Worm (Caenorhabditis elegans) whole organism, L1 larva: Measurements from ENCODE around the gene F45G2.8.

Experiments used
- Y116A8C.19 ChIP-seq: sonication (generic microtip); optimal IDR thresholded peaks from 2 replicates; lab custom pipeline; 2016; ENCODE audit warnings: missing compliant biosample characterization, missing genetic modification characterization, borderline replicate concordance
- alr-1 ChIP-seq: fragments of 200-800 bp; sonication (Bioruptor generic); optimal IDR thresholded peaks from 2 replicates; lab custom pipeline; 2018; ENCODE audit warnings: borderline replicate concordance, mild to moderate bottlenecking, missing genetic modification characterization, missing compliant biosample characterization
- aly-2 ChIP-seq: fragments of 150-350 bp; optimal IDR thresholded peaks from 2 replicates; lab custom pipeline; 2014; ENCODE audit warnings: missing biosample characterization, missing genetic modification characterization
- blmp-1 ChIP-seq: fragments of 150-350 bp; optimal IDR thresholded peaks from 2 replicates; lab custom pipeline; 2014; ENCODE audit warnings: missing biosample characterization, missing genetic modification characterization
- ceh-82 ChIP-seq, 3 experiments: fragments of 150-350 bp in 1 of 3; sonication (generic microtip) in 2 of 3; optimal IDR thresholded peaks; 2 replicates each; lab custom pipeline; 2014 to 2017; ENCODE audit warnings: missing biosample characterization in 3 of 3, missing genetic modification characterization in 3 of 3
- dpl-1 ChIP-seq, 3 experiments: fragments of 150-350 bp in 2 of 3; sonication (generic microtip) in 1 of 3; optimal IDR thresholded peaks; 2 replicates each; lab custom pipeline; 2014 to 2017; ENCODE audit warnings: missing biosample characterization in 3 of 3, missing genetic modification characterization in 3 of 3, missing genetic modification reagents in 3 of 3
- dsc-1 ChIP-seq: sonication (generic microtip); optimal IDR thresholded peaks from 2 replicates; lab custom pipeline; 2016; ENCODE audit warnings: mild to moderate bottlenecking, missing genetic modification characterization, missing compliant biosample characterization
- efl-1 ChIP-seq, 4 experiments: fragments of 150-350 bp; optimal IDR thresholded peaks in 3 of 4; peaks in 1 of 4; 1 replicate in 1 of 4; 2 replicates in 3 of 4; lab custom pipeline; 2014; ENCODE audit warnings: missing biosample characterization in 2 of 4, missing genetic modification characterization in 2 of 4, missing genetic modification reagents in 2 of 4
- efl-3 ChIP-seq: fragments of 200-800 bp; sonication (Bioruptor generic); optimal IDR thresholded peaks from 2 replicates; lab custom pipeline; 2018; ENCODE audit warnings: mild to moderate bottlenecking, missing genetic modification characterization, missing compliant biosample characterization
- egl-27 ChIP-seq, 2 experiments: fragments of 150-350 bp in 1 of 2; sonication (generic microtip); optimal IDR thresholded peaks; 3 replicates each; lab custom pipeline; 2017 to 2018; ENCODE audit warnings: missing biosample characterization in 2 of 2, missing genetic modification characterization in 2 of 2, missing genetic modification reagents in 2 of 2
- ets-5 ChIP-seq: fragments of 200-800 bp; sonication (Bioruptor generic); IDR thresholded peaks from 2 replicates; pipeline ENCODE4 v1.3.6; 2022; ENCODE audit warnings: missing genetic modification characterization, missing compliant biosample characterization
- fkh-8 ChIP-seq: sonication (generic microtip); optimal IDR thresholded peaks from 2 replicates; lab custom pipeline; 2016; ENCODE audit warnings: mild to moderate bottlenecking, missing genetic modification characterization, missing compliant biosample characterization
- fos-1 ChIP-seq: fragments of 150-350 bp; optimal IDR thresholded peaks from 2 replicates; lab custom pipeline; 2014; ENCODE audit warnings: missing biosample characterization, missing genetic modification characterization
- grh-1 ChIP-seq: fragments of 200-800 bp; sonication (Bioruptor generic); IDR thresholded peaks from 2 replicates; pipeline ENCODE4 v1.3.6; 2022; ENCODE audit warnings: missing genetic modification reagents, missing genetic modification characterization, missing compliant biosample characterization
- hlh-4 ChIP-seq: sonication (generic microtip); optimal IDR thresholded peaks from 2 replicates; lab custom pipeline; 2016; ENCODE audit warnings: mild to moderate bottlenecking, missing genetic modification characterization, missing compliant biosample characterization
- hpl-2 ChIP-seq: fragments of 150-350 bp; optimal IDR thresholded peaks from 2 replicates; lab custom pipeline; 2014; ENCODE audit warnings: missing biosample characterization, missing genetic modification reagents, missing genetic modification characterization
- isw-1 ChIP-seq: fragments of 200-800 bp; sonication (Bioruptor generic); IDR thresholded peaks from 2 replicates; pipeline ENCODE4 v1.3.6; 2022; ENCODE audit warnings: missing genetic modification characterization, missing compliant biosample characterization
- lin-13 ChIP-seq: fragments of 150-350 bp; optimal IDR thresholded peaks from 2 replicates; lab custom pipeline; 2014; ENCODE audit warnings: missing biosample characterization, missing genetic modification reagents, missing genetic modification characterization
- lin-35 ChIP-seq, 2 experiments: fragments of 150-350 bp; optimal IDR thresholded peaks; 2 replicates each; lab custom pipeline; 2014; ENCODE audit warnings: missing biosample characterization in 2 of 2, missing genetic modification characterization in 2 of 2, missing genetic modification reagents in 2 of 2
- lin-39 ChIP-seq: fragments of 150-350 bp; optimal IDR thresholded peaks from 2 replicates; lab custom pipeline; 2014; ENCODE audit warnings: missing biosample characterization, missing genetic modification reagents, missing genetic modification characterization
- mab-9 ChIP-seq: fragments of 200-800 bp; sonication (Bioruptor generic); IDR thresholded peaks from 2 replicates; pipeline ENCODE4 v1.3.6; 2022; ENCODE audit warnings: missing genetic modification reagents, missing genetic modification characterization, missing compliant biosample characterization
- mef-2 ChIP-seq: fragments of 150-350 bp; optimal IDR thresholded peaks from 2 replicates; lab custom pipeline; 2014; ENCODE audit warnings: missing biosample characterization, missing genetic modification characterization
- mep-1 ChIP-seq: fragments of 150-350 bp; optimal IDR thresholded peaks from 2 replicates; lab custom pipeline; 2014; ENCODE audit warnings: missing biosample characterization, missing genetic modification characterization
- nhr-12 ChIP-seq: sonication (generic microtip); optimal IDR thresholded peaks from 2 replicates; lab custom pipeline; 2017; ENCODE audit warnings: missing biosample characterization, missing genetic modification characterization
- nhr-20 ChIP-seq: sonication (generic microtip); optimal IDR thresholded peaks from 2 replicates; lab custom pipeline; 2016; ENCODE audit warnings: mild to moderate bottlenecking, missing genetic modification characterization, missing compliant biosample characterization
- nhr-237 ChIP-seq: fragments of 150-350 bp; optimal IDR thresholded peaks from 2 replicates; lab custom pipeline; 2014; ENCODE audit warnings: missing biosample characterization, missing genetic modification characterization
- nhr-28 ChIP-seq: fragments of 150-350 bp; optimal IDR thresholded peaks from 2 replicates; lab custom pipeline; 2014; ENCODE audit warnings: missing biosample characterization, missing genetic modification characterization
- nhr-71 ChIP-seq: sonication (generic microtip); optimal IDR thresholded peaks from 2 replicates; lab custom pipeline; 2016; ENCODE audit warnings: mild to moderate bottlenecking, missing genetic modification characterization, moderate library complexity, missing compliant biosample characterization
- nhr-76 ChIP-seq: sonication (generic microtip); optimal IDR thresholded peaks from 2 replicates; lab custom pipeline; 2017; ENCODE audit warnings: missing biosample characterization, missing genetic modification characterization
- nhr-77 ChIP-seq: fragments of 150-350 bp; optimal IDR thresholded peaks from 2 replicates; lab custom pipeline; 2014; ENCODE audit warnings: missing biosample characterization, missing genetic modification characterization
- nhr-90 ChIP-seq: sonication (generic microtip); optimal IDR thresholded peaks from 2 replicates; lab custom pipeline; 2016; ENCODE audit warnings: mild to moderate bottlenecking, missing genetic modification characterization, missing compliant biosample characterization; ENCODE audit not compliant: poor library complexity
- pax-3 ChIP-seq: fragments of 200-800 bp; sonication (Bioruptor generic); optimal IDR thresholded peaks from 2 replicates; lab custom pipeline; 2018; ENCODE audit warnings: mild to moderate bottlenecking, missing genetic modification characterization, moderate library complexity, missing compliant biosample characterization
- pqm-1 ChIP-seq: sonication (generic microtip); optimal IDR thresholded peaks from 3 replicates; lab custom pipeline; 2017; ENCODE audit warnings: missing biosample characterization, missing genetic modification characterization
- rnt-1 ChIP-seq: sonication (generic microtip); optimal IDR thresholded peaks from 2 replicates; lab custom pipeline; 2016; ENCODE audit warnings: mild to moderate bottlenecking, missing genetic modification characterization, moderate library complexity, missing compliant biosample characterization
- sptf-1 ChIP-seq: fragments of 150-350 bp; optimal IDR thresholded peaks from 2 replicates; lab custom pipeline; 2014; ENCODE audit warnings: missing biosample characterization, missing genetic modification characterization
- tbx-2 ChIP-seq: sonication (generic microtip); optimal IDR thresholded peaks from 2 replicates; lab custom pipeline; 2016; ENCODE audit warnings: missing genetic modification characterization, missing compliant biosample characterization
- tlp-1 ChIP-seq: fragments of 150-350 bp; optimal IDR thresholded peaks from 2 replicates; lab custom pipeline; 2014; ENCODE audit warnings: missing biosample characterization, missing genetic modification characterization
- unc-62 ChIP-seq: fragments of 150-350 bp; optimal IDR thresholded peaks from 2 replicates; lab custom pipeline; 2014; ENCODE audit warnings: missing biosample characterization, missing genetic modification reagents, missing genetic modification characterization
- xbp-1 ChIP-seq: sonication (generic microtip); optimal IDR thresholded peaks from 2 replicates; lab custom pipeline; 2016; ENCODE audit warnings: missing genetic modification characterization, missing compliant biosample characterization
- zip-4 ChIP-seq: fragments of 200-800 bp; sonication (Bioruptor generic); optimal IDR thresholded peaks from 2 replicates; lab custom pipeline; 2018; ENCODE audit warnings: mild to moderate bottlenecking, missing genetic modification characterization, moderate library complexity, missing compliant biosample characterization
- ztf-11 ChIP-seq, 2 experiments: sonication (generic microtip); optimal IDR thresholded peaks; 2 replicates each; lab custom pipeline; 2016 to 2017; ENCODE audit warnings: missing genetic modification characterization in 2 of 2, missing biosample characterization in 1 of 2, missing compliant biosample characterization in 1 of 2

F45G2.8 gene

DNA sequence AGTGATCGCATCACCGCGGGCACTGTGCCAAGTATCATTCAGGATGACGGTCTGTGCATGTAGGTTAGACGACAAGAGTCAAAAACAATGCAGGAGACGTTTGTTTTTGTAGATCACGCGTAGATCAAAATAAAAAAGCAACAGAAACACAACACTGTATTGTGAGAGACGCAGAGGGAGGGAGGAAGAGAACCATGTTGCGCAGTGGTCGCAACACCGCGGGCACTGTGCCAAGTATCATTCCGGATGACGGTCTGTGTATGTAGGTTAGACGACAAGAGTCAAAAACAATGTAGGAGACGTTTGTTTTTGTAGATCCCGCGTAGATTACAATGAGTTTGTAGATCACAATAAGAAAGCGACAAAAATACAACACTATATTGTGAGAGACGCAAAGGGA, 16.5 kb downstream of the F45G2.8 start:
- TF ChIP-seq mab-9: no peak
- no peak for TF ChIP-seq nhr-76
- no peak for TF ChIP-seq xbp-1 (tag; lab: Kevin White, UChicago)
- TF ChIP-seq unc-62 (GFP tag; lab: Kevin White, UChicago): no peak
- no peak for TF ChIP-seq mef-2 (tag; lab: Kevin White, UChicago)
- TF ChIP-seq ztf-11 (tag; optimal IDR thresholded peaks at IDR 0.05; lab: Kevin White, UChicago): no peak
- TF ChIP-seq nhr-20 (tag; lab: Kevin White, UChicago): no peak
- no peak for TF ChIP-seq tlp-1 (tag; lab: Kevin White, UChicago)
- no peak for TF ChIP-seq Y116A8C.19 (tag; lab: Kevin White, UChicago)
- TF ChIP-seq hlh-4: no peak
- TF ChIP-seq hpl-2 (GFP tag; lab: Kevin White, UChicago): no peak
- TF ChIP-seq nhr-77: no peak
- no peak for TF ChIP-seq efl-3
- no peak for TF ChIP-seq dsc-1 (tag; lab: Kevin White, UChicago)
- TF ChIP-seq lin-13 (GFP tag; lab: Kevin White, UChicago): no peak
- TF ChIP-seq tbx-2 (tag; lab: Kevin White, UChicago): no peak

DNA sequence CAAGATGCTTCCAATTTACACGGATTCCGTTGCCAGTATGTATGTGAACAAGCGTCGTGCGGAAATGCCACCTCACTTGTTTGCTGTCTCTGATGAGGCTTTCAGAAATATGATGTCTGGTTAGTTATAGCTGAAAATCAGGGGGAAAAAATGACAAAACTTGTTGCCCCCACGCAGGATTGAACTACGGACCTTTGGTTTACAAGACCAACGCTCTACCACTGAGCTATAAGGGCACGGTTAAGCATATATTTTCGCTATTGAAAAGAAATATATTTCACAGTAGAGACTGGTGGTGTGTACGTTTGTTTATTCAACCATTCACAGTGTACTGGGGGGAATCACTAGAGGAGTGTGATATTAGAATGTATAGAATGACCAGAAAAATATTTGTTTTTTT, 24.3 kb downstream of the F45G2.8 start:
- TF ChIP-seq mab-9 (no peak), lin-35 (GFP tag; optimal IDR thresholded peaks at IDR 0.05; lab: Kevin White, UChicago) (peak in 1 of 2 experiments; percentile 10)
- TF ChIP-seq, all 84 proteins: peak for 1

DNA sequence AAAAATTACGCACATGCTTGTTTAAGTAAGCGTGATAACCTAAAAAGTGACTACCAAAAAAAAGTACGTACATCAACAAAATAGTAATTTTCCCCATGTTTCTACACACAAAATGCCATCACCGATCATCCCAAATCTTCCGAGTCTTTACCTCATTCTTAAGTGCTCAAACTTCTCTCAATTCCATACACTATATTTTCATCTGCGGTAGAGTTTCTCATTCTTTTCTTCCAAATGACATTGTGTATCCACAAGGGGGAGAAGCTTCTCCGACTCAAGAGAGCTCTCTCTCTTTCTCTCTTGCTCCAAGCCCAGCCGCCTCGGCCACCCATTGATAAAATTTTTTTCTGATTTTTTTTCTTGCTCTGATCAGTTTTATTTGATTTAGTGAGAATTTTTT, 26.0 kb downstream of the F45G2.8 start, which contains the start of gene myo-6:
Gene myo-6 (plus strand): TSS at position 301 of the 400 bp plus-strand sequence.
- TF ChIP-seq pax-3 (tag; lab: Kevin White, UChicago) (no peak), efl-1 (optimal IDR thresholded peaks at IDR 0.05; lab: Kevin White, UChicago) (no peak), efl-1 (GFP tag; optimal IDR thresholded peaks at IDR 0.05 in 1 of 2; lab: Kevin White, UChicago) (peak in 1 of 2 experiments; percentile 86), nhr-28 (no peak), aly-2 (tag; lab: Kevin White, UChicago) (no peak), fos-1 (tag; lab: Kevin White, UChicago) (no peak), nhr-77 (peak; percentile 4), isw-1 (GFP tag; lab: Robert Waterston, UW) (no peak), nhr-71 (tag; lab: Kevin White, UChicago) (no peak), ets-5 (GFP tag; lab: Robert Waterston, UW) (no peak), blmp-1 (tag; lab: Kevin White, UChicago) (no peak), egl-27 (tag; optimal IDR thresholded peaks at IDR 0.05; lab: Kevin White, UChicago) (no peak), nhr-20 (tag; lab: Kevin White, UChicago) (no peak), rnt-1 (tag; lab: Kevin White, UChicago) (peak; percentile 37), sptf-1 (tag; lab: Kevin White, UChicago) (no peak), ceh-82 (tag; optimal IDR thresholded peaks at IDR 0.05; lab: Kevin White, UChicago) (no peak), tbx-2 (tag; lab: Kevin White, UChicago) (no peak), nhr-237 (no peak), dpl-1 (GFP tag; optimal IDR thresholded peaks at IDR 0.05; lab: Kevin White, UChicago) (no peak), mep-1 (tag; lab: Kevin White, UChicago) (no peak), tlp-1 (tag; lab: Kevin White, UChicago) (no peak)

DNA sequence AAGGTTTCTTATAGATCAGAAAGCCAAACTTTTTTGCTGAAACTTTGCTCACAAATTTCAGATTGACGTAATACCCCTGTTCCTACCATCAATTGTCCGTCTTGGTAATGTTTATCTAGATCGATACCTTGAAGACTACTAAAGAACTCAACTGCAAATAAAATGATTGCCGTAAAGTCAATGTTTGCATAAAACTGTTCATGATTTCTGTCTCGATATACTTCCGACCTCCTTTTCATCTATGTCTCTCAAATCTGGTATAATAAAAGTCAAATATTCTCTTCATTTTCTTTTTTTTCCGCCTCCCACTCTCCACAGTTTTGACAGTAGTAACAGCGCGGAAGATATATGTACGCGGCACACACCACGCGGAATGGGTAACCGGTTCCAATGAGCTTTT, 30.0 kb downstream of the F45G2.8 start, which contains the start of gene nas-1:
Gene nas-1 (plus strand): TSS at position 301 of the 400 bp plus-strand sequence.
- no peak for TF ChIP-seq lin-39 (tag; lab: Kevin White, UChicago)
- TF ChIP-seq nhr-12 (tag; lab: Kevin White, UChicago): no peak
- no peak for TF ChIP-seq zip-4 (GFP tag; lab: Kevin White, UChicago)
- TF ChIP-seq pax-3 (tag; lab: Kevin White, UChicago): no peak
- TF ChIP-seq alr-1 (tag; lab: Kevin White, UChicago): no peak
- TF ChIP-seq fkh-8 (tag; lab: Kevin White, UChicago): no peak
- TF ChIP-seq hlh-4: no peak
- TF ChIP-seq nhr-90 (tag; lab: Kevin White, UChicago): no peak
- no peak for TF ChIP-seq pqm-1 (tag; lab: Kevin White, UChicago)
- no peak for TF ChIP-seq grh-1 (GFP tag; lab: Robert Waterston, UW)
